Worm (Caenorhabditis elegans): Measurements from ENCODE around the gene wbp-2.

The wbp-2 gene

ce11 chrII:9304849-9305248 is 24.7 kb upstream of the wbp-2 start:
- TF ChIP-seq unc-62 (GFP tag; optimal IDR thresholded peaks at IDR 0.05) = no peak

- no peak for TF ChIP-seq unc-62 (GFP tag; optimal IDR thresholded peaks at IDR 0.05)
Measured at ce11 chrII:9305575-9305974, 24.0 kb upstream of the wbp-2 start.

- TF ChIP-seq unc-62 (GFP tag; optimal IDR thresholded peaks at IDR 0.05) = no peak
Measured at ce11 chrII:9306835-9307234, 22.7 kb upstream of the wbp-2 start.

ce11 chrII:9308614-9309046 is 20.9 kb upstream of the wbp-2 start:
- TF ChIP-seq unc-62 (GFP tag; optimal IDR thresholded peaks at IDR 0.05) = no peak

ce11 chrII:9310204-9310603 is 19.4 kb upstream of the wbp-2 start, which contains the start of gene cam-1:
TSS of gene cam-1 (minus strand) at chrII:9310304.
- TF ChIP-seq unc-62 (GFP tag; optimal IDR thresholded peaks at IDR 0.05) = no peak

- TF ChIP-seq unc-62 (GFP tag; optimal IDR thresholded peaks at IDR 0.05) = no peak
Measured at ce11 chrII:9310794-9311193, 18.8 kb upstream of the wbp-2 start.

ce11 chrII:9311702-9312101 is 17.9 kb upstream of the wbp-2 start:
- TF ChIP-seq unc-62 (GFP tag; optimal IDR thresholded peaks at IDR 0.05) = no peak

ce11 chrII:9313335-9313734 is 16.2 kb upstream of the wbp-2 start:
- TF ChIP-seq unc-62 (GFP tag; optimal IDR thresholded peaks at IDR 0.05) = no peak

- no peak for TF ChIP-seq unc-62 (GFP tag; optimal IDR thresholded peaks at IDR 0.05)
Measured at ce11 chrII:9314733-9315132, 14.8 kb upstream of the wbp-2 start.

ce11 chrII:9315692-9316091 is 13.9 kb upstream of the wbp-2 start:
- no peak for TF ChIP-seq unc-62 (GFP tag; optimal IDR thresholded peaks at IDR 0.05)

- TF ChIP-seq unc-62 (GFP tag; optimal IDR thresholded peaks at IDR 0.05) = no peak
Measured at ce11 chrII:9316801-9317200, 12.8 kb upstream of the wbp-2 start.

ce11 chrII:9319058-9319915 is 10.3 kb upstream of the wbp-2 start, which contains the start of the genes csa-1 and wdfy-2:
TSS of gene csa-1 (minus strand) at chrII:9319726.
TSS of gene wdfy-2 (plus strand) at chrII:9319865.
- no peak for TF ChIP-seq unc-62 (GFP tag; optimal IDR thresholded peaks at IDR 0.05)

ce11 chrII:9322870-9323349 is 6.7 kb upstream of the wbp-2 start, which contains the start of gene rab-39:
TSS of gene rab-39 (minus strand) at chrII:9322920.
- no peak for TF ChIP-seq unc-62 (GFP tag; optimal IDR thresholded peaks at IDR 0.05)

- TF ChIP-seq unc-62 (GFP tag; optimal IDR thresholded peaks at IDR 0.05) = no peak
Measured at ce11 chrII:9323660-9324059, 5.9 kb upstream of the wbp-2 start, which contains the start of gene egli-1. TSS of gene egli-1 (plus strand) at chrII:9323960.

- no peak for TF ChIP-seq unc-62 (GFP tag; optimal IDR thresholded peaks at IDR 0.05)
Measured at ce11 chrII:9324824-9325351, 4.7 kb upstream of the wbp-2 start, which contains the start of gene eat-3. TSS of gene eat-3 (plus strand) at chrII:9324874.

ce11 chrII:9325555-9325954 is 4.0 kb upstream of the wbp-2 start:
- TF ChIP-seq unc-62 (GFP tag; optimal IDR thresholded peaks at IDR 0.05) = no peak

- no peak for TF ChIP-seq unc-62 (GFP tag; optimal IDR thresholded peaks at IDR 0.05)
Measured at ce11 chrII:9331343-9331742, 1.8 kb downstream of the wbp-2 start, which contains the start of gene eif-3.F. TSS of gene eif-3.F (plus strand) at chrII:9331643.
